Fruit fly (Drosophila melanogaster): Measurements from ENCODE around the gene CG17029.

dm6 chr3L:16012315-16012950, 35.8 kb downstream of the CG17029 start:
- TF ChIP-seq CG8478 (optimal IDR thresholded peaks at IDR 0.05) = no peak
- no peak for TF ChIP-seq CTCF (optimal IDR thresholded peaks at IDR 0.05)
